Worm (Caenorhabditis elegans) whole organism, late embryonic: ENCODE measurements around the gene nhr-232.

Experiments
- ama-1 ChIP-seq: fragments of 150-350 bp; optimal IDR thresholded peaks from 2 replicates; lab custom pipeline; 2014
- fkh-10 ChIP-seq: fragments of 150-350 bp; optimal IDR thresholded peaks from 2 replicates; lab custom pipeline; 2014; ENCODE audit warnings: missing biosample characterization, missing genetic modification reagents, missing genetic modification characterization
- pha-4 ChIP-seq: fragments of 150-350 bp; optimal IDR thresholded peaks from 2 replicates; lab custom pipeline; 2018; ENCODE audit warnings: missing biosample characterization, missing genetic modification reagents, missing genetic modification characterization
- sox-4 ChIP-seq: sonication (generic microtip); optimal IDR thresholded peaks from 2 replicates; lab custom pipeline; 2017; ENCODE audit warnings: mild to moderate bottlenecking, missing genetic modification characterization, inconsistent platforms, missing compliant biosample characterization

DNA sequence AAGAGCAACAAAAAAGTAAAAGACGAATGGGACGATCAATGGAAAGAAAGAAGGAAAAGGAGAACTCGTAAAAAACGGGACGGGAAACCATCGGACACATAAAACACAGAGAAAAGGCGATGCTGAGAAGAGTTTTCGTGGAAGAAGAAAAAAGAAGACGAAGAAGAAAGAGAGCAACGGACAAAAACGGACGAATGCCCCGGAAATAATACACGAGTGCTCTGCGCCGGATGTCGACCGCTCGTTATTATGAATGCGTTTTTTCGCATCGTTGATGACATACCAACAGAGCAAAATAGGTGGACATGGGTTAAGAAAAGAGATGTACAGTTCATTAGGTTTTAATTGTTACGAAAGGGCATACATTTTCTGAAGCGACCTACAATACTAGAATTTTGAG lies 19.6 kb downstream of the nhr-232 start, which contains the start of gene Y22F5A.11:
- no peak for TF ChIP-seq ama-1 (lab: Kevin White, UChicago)
- TF ChIP-seq pha-4 (tag; lab: Kevin White, UChicago) = no peak
- TF ChIP-seq sox-4 (tag; lab: Kevin White, UChicago) = no peak
- TF ChIP-seq fkh-10 (GFP tag; lab: Kevin White, UChicago) = no peak
